Fruit fly (Drosophila melanogaster): ENCODE results near the gene M1BP.

The M1BP gene

DNA sequence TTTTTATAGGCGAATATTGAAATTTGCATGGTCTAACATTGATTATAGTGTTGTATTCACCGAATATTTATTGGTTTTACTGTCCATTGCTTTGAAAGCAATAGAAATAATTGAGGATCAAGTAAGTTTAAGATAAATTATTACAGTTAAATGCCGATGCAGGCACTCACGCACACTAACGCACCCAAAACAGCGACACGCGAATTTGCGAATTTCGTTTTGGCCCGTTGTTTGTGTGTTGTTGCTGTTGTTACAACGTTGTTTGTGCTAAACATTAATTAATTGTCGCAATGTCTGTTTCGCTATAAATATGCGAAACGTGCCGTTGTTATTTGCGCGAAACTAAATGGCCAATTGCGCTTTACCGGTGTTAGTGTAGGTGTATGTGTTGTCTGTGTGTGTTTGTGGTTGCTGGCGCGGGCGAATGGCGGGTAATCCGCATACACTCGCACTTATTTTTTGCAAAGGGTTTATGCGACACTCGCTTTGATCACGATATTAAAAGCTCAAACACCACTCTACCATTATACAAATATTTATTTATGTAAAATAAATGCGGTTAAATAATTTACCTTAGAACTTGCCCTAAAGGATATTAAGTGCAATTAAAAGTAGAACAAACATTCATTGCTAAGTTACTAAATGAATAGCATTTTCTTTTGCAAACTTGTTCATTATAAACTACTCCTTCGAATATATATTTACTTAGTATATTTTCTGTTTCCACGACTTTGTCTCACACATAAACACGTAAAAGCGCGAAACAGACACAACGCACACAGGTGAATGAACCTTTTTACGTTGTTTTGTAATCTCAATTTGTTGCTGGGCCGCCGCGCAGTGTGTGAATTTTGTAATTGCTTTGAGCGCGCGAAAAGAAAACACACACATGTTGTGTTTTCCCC lies 16.6 kb upstream of the M1BP start (continued):
- TF ChIP-seq CG18262 (tag; optimal IDR thresholded peaks at IDR 0.05) = no peak
- peak; percentile 53 for TF ChIP-seq CG18599 (GFP tag; optimal IDR thresholded peaks at IDR 0.05)
- no peak for TF ChIP-seq sob (GFP tag; IDR thresholded peaks at IDR 0.05)

DNA sequence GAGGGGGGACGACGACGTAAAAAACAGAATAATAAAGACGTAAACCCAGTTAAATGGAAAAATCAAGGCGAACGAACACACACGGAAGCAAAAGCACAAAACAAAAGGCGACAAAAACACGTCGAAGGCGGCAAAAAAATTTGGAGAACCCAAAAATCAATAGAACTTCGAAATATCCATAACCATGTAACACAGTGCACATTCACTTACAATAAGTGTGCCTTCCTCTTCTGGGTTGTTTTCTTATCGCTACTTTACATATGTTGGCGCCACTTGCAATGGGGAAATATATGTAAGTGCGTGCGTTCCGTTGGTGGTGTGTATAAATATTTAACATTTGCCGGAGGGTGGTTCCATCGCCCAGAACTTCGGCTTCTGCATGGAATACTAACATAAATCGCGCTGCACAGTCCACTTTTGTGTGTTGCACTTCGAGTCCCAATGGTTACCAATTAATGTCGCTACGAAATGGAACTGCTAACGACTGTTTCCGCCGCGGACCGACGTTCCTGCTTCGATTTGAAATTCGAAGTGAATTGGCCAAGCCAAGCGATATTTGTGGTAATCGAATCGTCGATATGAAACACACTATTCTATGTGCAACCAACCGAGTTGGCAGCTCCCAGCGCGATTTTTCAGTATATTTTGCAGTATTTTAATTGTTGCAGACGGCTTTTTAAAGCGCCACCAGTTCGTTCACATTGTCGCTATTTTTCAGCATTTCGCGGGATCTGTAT lies 15.8 kb upstream of the M1BP start, which contains the start of the genes CG9801 and Nasp:
CG9801 (minus strand) TSS at position 542 of the 737 bp plus-strand sequence.
Nasp (plus strand) TSS at position 665 of the 737 bp plus-strand sequence.
- TF ChIP-seq CG6272 (GFP tag; IDR thresholded peaks at IDR 0.05) = peak; percentile 16; the same call in 1 of the 2 replicates
- no peak for TF ChIP-seq odd (GFP tag; optimal IDR thresholded peaks at IDR 0.05)
- peak; percentile 20; the same call in 1 of the 2 replicates for TF ChIP-seq CG31441 (GFP tag; IDR thresholded peaks at IDR 0.05)
- no peak for TF ChIP-seq Six4 (GFP tag; optimal IDR thresholded peaks at IDR 0.05)
- TF ChIP-seq CG16863 (GFP tag; optimal IDR thresholded peaks at IDR 0.05) = no peak
- TF ChIP-seq Atf3 (GFP tag; optimal IDR thresholded peaks at IDR 0.05) = no peak
- TF ChIP-seq gsb-n (tag; optimal IDR thresholded peaks at IDR 0.05) = peak; percentile 43
- no peak for TF ChIP-seq CG43689 (GFP tag; IDR thresholded peaks at IDR 0.05)
- no peak for TF ChIP-seq Dip2 (GFP tag; IDR thresholded peaks at IDR 0.05)
- TF ChIP-seq Max (GFP tag; optimal IDR thresholded peaks at IDR 0.05) = no peak
- no peak for TF ChIP-seq h (optimal IDR thresholded peaks at IDR 0.05)
- peak; percentile 71 for TF ChIP-seq CG7963 (GFP tag; IDR thresholded peaks at IDR 0.05; ENCODE audit: partially characterized antibody)
- TF ChIP-seq CG11696 (GFP tag; IDR thresholded peaks at IDR 0.05) = 0 out of 2 replicates have a peak, but pooled peaks have one; percentile 6
- TF ChIP-seq jing (GFP tag; optimal IDR thresholded peaks at IDR 0.05) = no peak
- peak; percentile 31 for TF ChIP-seq onecut (GFP tag; IDR thresholded peaks at IDR 0.05)
- peak; percentile 33 for TF ChIP-seq HLH54F (GFP tag; optimal IDR thresholded peaks at IDR 0.05)
- peak; percentile 74; the same call in 1 of the 2 replicates for TF ChIP-seq chm (GFP tag; IDR thresholded peaks at IDR 0.05)
- TF ChIP-seq Tbp (GFP tag; optimal IDR thresholded peaks at IDR 0.05) = no peak
- peak; percentile 4 for TF ChIP-seq CG6813 (GFP tag; optimal IDR thresholded peaks at IDR 0.05)
- TF ChIP-seq BtbVII (GFP tag; optimal IDR thresholded peaks at IDR 0.05) = no peak
- peak; percentile 25 for TF ChIP-seq Mad (GFP tag; optimal IDR thresholded peaks at IDR 0.05)
- 0 out of 2 replicates have a peak, but pooled peaks have one; percentile 31 for TF ChIP-seq CG17328 (GFP tag; IDR thresholded peaks at IDR 0.05)
- TF ChIP-seq CG4424 (GFP tag; optimal IDR thresholded peaks at IDR 0.05) = peak; percentile 31
- TF ChIP-seq lola (GFP tag; optimal IDR thresholded peaks at IDR 0.05) = peak in 1 of 3 experiments; percentile 1
- no peak for TF ChIP-seq Oaz (GFP tag; IDR thresholded peaks at IDR 0.05)
- TF ChIP-seq CG9215 (GFP tag; IDR thresholded peaks at IDR 0.05) = 0 out of 2 replicates have a peak, but pooled peaks have one; percentile 12
- no peak for TF ChIP-seq ab (GFP tag; optimal IDR thresholded peaks at IDR 0.05)
- TF ChIP-seq Med (GFP tag) = peak; percentile 92
- no peak for TF ChIP-seq Hr39 (optimal IDR thresholded peaks at IDR 0.05)
- TF ChIP-seq CG1832 (GFP tag; optimal IDR thresholded peaks at IDR 0.05) = no peak
- no peak for TF ChIP-seq Hr3 (GFP tag; optimal IDR thresholded peaks at IDR 0.05)
- peak; percentile 8 for TF ChIP-seq Dek (tag; optimal IDR thresholded peaks at IDR 0.05)
- TF ChIP-seq crp (GFP tag; optimal IDR thresholded peaks at IDR 0.05) = peak in 1 of 2 experiments; percentile 16
- peak; percentile 13 for TF ChIP-seq CG18599 (GFP tag; optimal IDR thresholded peaks at IDR 0.05)
- peak; percentile 57 for TF ChIP-seq tna (GFP tag; IDR thresholded peaks at IDR 0.05; ENCODE audit: partially characterized antibody)
- TF ChIP-seq Nf-YC (tag; optimal IDR thresholded peaks at IDR 0.05) = peak; percentile 20
- no peak for TF ChIP-seq HHEX (GFP tag; optimal IDR thresholded peaks at IDR 0.05)
- no peak for TF ChIP-seq CG18011 (GFP tag; optimal IDR thresholded peaks at IDR 0.05)
- TF ChIP-seq CG13296 (GFP tag; optimal IDR thresholded peaks at IDR 0.05) = no peak
- no peak for TF ChIP-seq CG9437 (GFP tag; optimal IDR thresholded peaks at IDR 0.05)
- peak; percentile 22 for TF ChIP-seq CG7928 (GFP tag; optimal IDR thresholded peaks at IDR 0.05)
- TF ChIP-seq CG8359 (GFP tag; optimal IDR thresholded peaks at IDR 0.05; ENCODE audit: borderline replicate concordance) = no peak
- TF ChIP-seq Pdp1 (GFP tag; optimal IDR thresholded peaks at IDR 0.05) = peak in 1 of 2 experiments; percentile 29

All from whole organism, embryonic.